Worm (Caenorhabditis elegans): Measurements from ENCODE around the gene C55C3.6.

C55C3.6 gene

ce11 chrIV:5700372-5700771, 17.4 kb downstream of the C55C3.6 start:
- no peak for TF ChIP-seq lin-15B (tag; optimal IDR thresholded peaks at IDR 0.05)
- TF ChIP-seq nhr-25 (tag; optimal IDR thresholded peaks at IDR 0.05): peak; percentile 64
- no peak for TF ChIP-seq elt-2 (tag; optimal IDR thresholded peaks at IDR 0.05)

ce11 chrIV:5701646-5702045, 18.7 kb downstream of the C55C3.6 start:
- TF ChIP-seq jun-1 (tag; optimal IDR thresholded peaks at IDR 0.05) (no peak), lsy-12 (tag; optimal IDR thresholded peaks at IDR 0.05) (no peak), nhr-237 (tag; optimal IDR thresholded peaks at IDR 0.05) (no peak), daf-12 (tag; optimal IDR thresholded peaks at IDR 0.05) (no peak), nhr-67 (tag; optimal IDR thresholded peaks at IDR 0.05) (no peak), nhr-25 (tag; optimal IDR thresholded peaks at IDR 0.05) (peak; percentile 50)

ce11 chrIV:5703443-5703842, 20.5 kb downstream of the C55C3.6 start, which contains the start of the genes C55C3.73 and perm-5:
Gene C55C3.73 (minus strand): TSS chrIV:5703451.
Gene perm-5 (minus strand): TSS chrIV:5703468.
- TF ChIP-seq ztf-4 (tag; optimal IDR thresholded peaks at IDR 0.05): no peak
- no peak for TF ChIP-seq ceh-28 (tag; optimal IDR thresholded peaks at IDR 0.05)
- no peak for TF ChIP-seq mdl-1 (tag; optimal IDR thresholded peaks at IDR 0.05)
- TF ChIP-seq snpc-4 (tag; optimal IDR thresholded peaks at IDR 0.05): no peak
- TF ChIP-seq nfya-1 (tag; optimal IDR thresholded peaks at IDR 0.05; ENCODE audit: insufficient read depth): no peak
- no peak for TF ChIP-seq fos-1 (tag; optimal IDR thresholded peaks at IDR 0.05)
- TF ChIP-seq nhr-12 (tag; optimal IDR thresholded peaks at IDR 0.05): no peak
- TF ChIP-seq jun-1 (tag; optimal IDR thresholded peaks at IDR 0.05): no peak
- TF ChIP-seq ceh-16 (tag; optimal IDR thresholded peaks at IDR 0.05): no peak
- TF ChIP-seq nhr-77 (tag; optimal IDR thresholded peaks at IDR 0.05): no peak
- no peak for TF ChIP-seq nhr-43 (tag; optimal IDR thresholded peaks at IDR 0.05; ENCODE audit: poor library complexity, severe bottlenecking)
- TF ChIP-seq unc-39 (tag; optimal IDR thresholded peaks at IDR 0.05): no peak
- no peak for TF ChIP-seq hmg-11 (tag; optimal IDR thresholded peaks at IDR 0.05)
- no peak for TF ChIP-seq fkh-2 (tag; optimal IDR thresholded peaks at IDR 0.05)
- no peak for TF ChIP-seq nhr-67 (tag; optimal IDR thresholded peaks at IDR 0.05)
- no peak for TF ChIP-seq elt-2 (tag; optimal IDR thresholded peaks at IDR 0.05)
- TF ChIP-seq ceh-9 (tag; optimal IDR thresholded peaks at IDR 0.05): no peak
- TF ChIP-seq elt-3 (tag; optimal IDR thresholded peaks at IDR 0.05): no peak
- TF ChIP-seq ama-1 (optimal IDR thresholded peaks at IDR 0.05): no peak
- no peak for TF ChIP-seq aly-2 (tag; optimal IDR thresholded peaks at IDR 0.05)

- no peak for TF ChIP-seq ztf-4 (tag; optimal IDR thresholded peaks at IDR 0.05)
- TF ChIP-seq ama-1 (optimal IDR thresholded peaks at IDR 0.05): no peak
- TF ChIP-seq nfya-1 (tag; optimal IDR thresholded peaks at IDR 0.05; ENCODE audit: insufficient read depth): no peak
- no peak for TF ChIP-seq ceh-28 (tag; optimal IDR thresholded peaks at IDR 0.05)
- no peak for TF ChIP-seq nhr-67 (tag; optimal IDR thresholded peaks at IDR 0.05)
- TF ChIP-seq nhr-23 (tag; optimal IDR thresholded peaks at IDR 0.05): peak; percentile 5
- no peak for TF ChIP-seq zag-1 (tag; optimal IDR thresholded peaks at IDR 0.05)
- no peak for TF ChIP-seq nhr-11 (tag; optimal IDR thresholded peaks at IDR 0.05)
Measured at ce11 chrIV:5703917-5704316, 20.9 kb downstream of the C55C3.6 start.

ce11 chrIV:5706603-5707002, 23.6 kb downstream of the C55C3.6 start:
- TF ChIP-seq daf-12 (tag; optimal IDR thresholded peaks at IDR 0.05): no peak
- no peak for TF ChIP-seq snpc-4 (tag; optimal IDR thresholded peaks at IDR 0.05)
- TF ChIP-seq nhr-23 (tag; optimal IDR thresholded peaks at IDR 0.05): peak; percentile 16
- peak; percentile 53 for TF ChIP-seq nhr-43 (tag; optimal IDR thresholded peaks at IDR 0.05; ENCODE audit: poor library complexity, severe bottlenecking)
- no peak for TF ChIP-seq lin-15B (tag; optimal IDR thresholded peaks at IDR 0.05)
- peak; percentile 64 for TF ChIP-seq nhr-25 (tag; optimal IDR thresholded peaks at IDR 0.05)

- TF ChIP-seq lin-15B (tag; optimal IDR thresholded peaks at IDR 0.05) (no peak), elt-3 (tag; optimal IDR thresholded peaks at IDR 0.05) (peak in 1 of 3 experiments; percentile 46), pha-4 (tag; optimal IDR thresholded peaks at IDR 0.05) (no peak), nhr-237 (tag; optimal IDR thresholded peaks at IDR 0.05) (no peak), nhr-76 (tag; optimal IDR thresholded peaks at IDR 0.05) (no peak), aly-2 (tag; optimal IDR thresholded peaks at IDR 0.05) (no peak), elt-1 (tag; optimal IDR thresholded peaks at IDR 0.05) (no peak)
Measured at ce11 chrIV:5708796-5709195, 25.8 kb downstream of the C55C3.6 start, which contains the start of gene C55C3.1. Gene C55C3.1 (plus strand): TSS chrIV:5709096.
